In the genomic region with DNA sequence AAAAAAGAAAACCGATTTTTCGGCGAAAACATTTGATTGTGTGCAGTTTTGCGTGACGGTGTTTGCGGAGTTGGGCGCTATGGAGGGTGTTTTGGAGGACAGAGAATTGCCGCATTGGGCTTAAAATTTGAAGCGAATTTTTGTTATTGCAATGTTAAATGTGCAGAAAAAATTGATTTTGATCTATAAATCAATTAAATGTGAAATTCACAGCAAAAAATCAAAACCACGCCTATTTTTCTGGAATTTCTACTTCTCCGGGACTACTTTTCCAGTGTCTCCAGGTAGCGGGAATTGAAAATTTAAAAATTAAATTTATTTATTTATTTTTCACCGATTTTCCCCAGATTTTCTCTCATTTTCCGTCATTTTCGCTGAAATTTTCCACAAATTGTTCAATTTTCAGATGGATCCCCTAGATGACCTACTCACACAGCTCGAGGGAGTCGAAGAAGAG, we compare ENCODE assay signal across 5 worm cellular contexts.
TF ChIP-seq lines count a peak whose summit lies in the region.

TSS of gene mcm-10 (plus strand) at position 407 of the 457 bp plus-strand sequence.

TF ChIP-seq in whole organism, L1 larva, 84 proteins besides CTCF, POLR2A, EP300 and RAD21 (continues in another document):
- TF ChIP-seq mep-1 (tag; optimal IDR thresholded peaks at IDR 0.05; lab: Kevin White, UChicago) (peak; percentile 72), nhr-85 (tag; lab: Kevin White, UChicago) (peak; percentile 95), F16B12.6 (tag; optimal IDR thresholded peaks at IDR 0.05; lab: Kevin White, UChicago) (peak; percentile 93), ceh-82 (tag; optimal IDR thresholded peaks at IDR 0.05; lab: Kevin White, UChicago) (peak; percentile 34 to 43 (median 43)), skn-1 (tag; optimal IDR thresholded peaks at IDR 0.05; lab: Kevin White, UChicago) (no peak), mef-2 (tag; optimal IDR thresholded peaks at IDR 0.05; lab: Kevin White, UChicago) (no peak), isw-1 (GFP tag; IDR thresholded peaks at IDR 0.05; lab: Robert Waterston, UW) (peak; percentile 80), fos-1 (tag; optimal IDR thresholded peaks at IDR 0.05; lab: Kevin White, UChicago) (peak; percentile 52), snu-23 (GFP tag; optimal IDR thresholded peaks at IDR 0.05; lab: Kevin White, UChicago) (peak; percentile 92), dpl-1 (GFP tag; optimal IDR thresholded peaks at IDR 0.05; lab: Kevin White, UChicago) (peak; percentile 87 to 90 (median 90)), nhr-237 (tag; optimal IDR thresholded peaks at IDR 0.05; lab: Kevin White, UChicago) (peak; percentile 65), ceh-90 (tag; optimal IDR thresholded peaks at IDR 0.05; lab: Kevin White, UChicago) (peak; percentile 72), nhr-28 (tag; optimal IDR thresholded peaks at IDR 0.05; lab: Kevin White, UChicago) (no peak), lsy-2 (tag; optimal IDR thresholded peaks at IDR 0.05; lab: Kevin White, UChicago) (peak; percentile 66 to 82), pqm-1 (tag; optimal IDR thresholded peaks at IDR 0.05; lab: Kevin White, UChicago) (no peak), zip-4 (GFP tag; optimal IDR thresholded peaks at IDR 0.05; lab: Kevin White, UChicago) (no peak), C16A3.4 (tag; optimal IDR thresholded peaks at IDR 0.05; lab: Kevin White, UChicago) (peak; percentile 65)

TF ChIP-seq in whole organism, L3 larva, 47 proteins besides CTCF, POLR2A, EP300 and RAD21 (continues in another document):
- TF ChIP-seq daf-12 (tag; optimal IDR thresholded peaks at IDR 0.05; lab: Kevin White, UChicago) (no peak), nhr-43 (tag; optimal IDR thresholded peaks at IDR 0.05; lab: Kevin White, UChicago; ENCODE audit: poor library complexity, severe bottlenecking) (no peak), nhr-23 (tag; optimal IDR thresholded peaks at IDR 0.05; lab: Kevin White, UChicago) (peak; percentile 39), nfya-1 (tag; optimal IDR thresholded peaks at IDR 0.05; lab: Kevin White, UChicago; ENCODE audit: insufficient read depth) (peak; percentile 67), eor-1 (tag; optimal IDR thresholded peaks at IDR 0.05; lab: Kevin White, UChicago) (no peak), jun-1 (tag; optimal IDR thresholded peaks at IDR 0.05; lab: Kevin White, UChicago) (peak; percentile 63), zag-1 (tag; optimal IDR thresholded peaks at IDR 0.05; lab: Kevin White, UChicago) (no peak), nhr-28 (tag; optimal IDR thresholded peaks at IDR 0.05; lab: Kevin White, UChicago) (no peak), nhr-67 (tag; optimal IDR thresholded peaks at IDR 0.05; lab: Kevin White, UChicago) (no peak), fkh-2 (tag; optimal IDR thresholded peaks at IDR 0.05; lab: Kevin White, UChicago) (no peak), ceh-82 (tag; optimal IDR thresholded peaks at IDR 0.05; lab: Kevin White, UChicago) (no peak), ceh-28 (tag; optimal IDR thresholded peaks at IDR 0.05; lab: Kevin White, UChicago) (peak; percentile 35), unc-62 (GFP tag; optimal IDR thresholded peaks at IDR 0.05; lab: Kevin White, UChicago) (no peak), elt-1 (tag; optimal IDR thresholded peaks at IDR 0.05; lab: Kevin White, UChicago) (no peak), tbx-2 (tag; optimal IDR thresholded peaks at IDR 0.05; lab: Kevin White, UChicago) (no peak), nhr-25 (tag; optimal IDR thresholded peaks at IDR 0.05; lab: Kevin White, UChicago) (peak; percentile 46), nhr-12 (tag; optimal IDR thresholded peaks at IDR 0.05; lab: Kevin White, UChicago) (no peak), nhr-77 (tag; optimal IDR thresholded peaks at IDR 0.05; lab: Kevin White, UChicago) (no peak)

TF ChIP-seq in whole organism, early embryonic, 17 proteins besides CTCF, POLR2A, EP300 and RAD21:
- peak; percentile 85 for TF ChIP-seq F13C5.2 (tag; optimal IDR thresholded peaks at IDR 0.05; lab: Kevin White, UChicago)
- no peak for TF ChIP-seq tbx-11 (GFP tag; IDR thresholded peaks at IDR 0.05; lab: Robert Waterston, UW)
- TF ChIP-seq ets-7 (tag; optimal IDR thresholded peaks at IDR 0.05; lab: Kevin White, UChicago) = peak; percentile 64
- peak; percentile 59 for TF ChIP-seq pes-1 (GFP tag; IDR thresholded peaks at IDR 0.05; lab: Robert Waterston, UW)
- no peak for TF ChIP-seq aly-1 (tag; optimal IDR thresholded peaks at IDR 0.05; lab: Kevin White, UChicago)
- TF ChIP-seq scrt-1 (GFP tag; IDR thresholded peaks at IDR 0.05; lab: Robert Waterston, UW) = no peak
- TF ChIP-seq ceh-36 (tag; optimal IDR thresholded peaks at IDR 0.05; lab: Kevin White, UChicago) = no peak
- TF ChIP-seq ama-1 (optimal IDR thresholded peaks at IDR 0.05; lab: Kevin White, UChicago) = no peak
- TF ChIP-seq sea-1 (GFP tag; conservative IDR thresholded peaks at IDR 0.05; lab: Robert Waterston, UW) = no peak
- TF ChIP-seq hmbx-1 (tag; optimal IDR thresholded peaks at IDR 0.05; lab: Kevin White, UChicago) = no peak
- TF ChIP-seq hmg-4 (GFP tag; optimal IDR thresholded peaks at IDR 0.05; lab: Kevin White, UChicago) = no peak
- TF ChIP-seq tbx-37 (GFP tag; conservative IDR thresholded peaks at IDR 0.05; lab: Robert Waterston, UW) = peak; percentile 50; the same call in 1 of the 2 replicates
- TF ChIP-seq hnd-1 (tag; optimal IDR thresholded peaks at IDR 0.05; lab: Kevin White, UChicago) = peak; percentile 15
- peak; percentile 35 for TF ChIP-seq tra-4 (tag; optimal IDR thresholded peaks at IDR 0.05; lab: Kevin White, UChicago)
- TF ChIP-seq ceh-13 (GFP tag; optimal IDR thresholded peaks at IDR 0.05; lab: Kevin White, UChicago) = peak; percentile 37
- TF ChIP-seq flt-1 (GFP tag; IDR thresholded peaks at IDR 0.05; lab: Robert Waterston, UW) = peak; percentile 36; the same call in 1 of the 2 replicates
- TF ChIP-seq B0310.2 (tag; optimal IDR thresholded peaks at IDR 0.05; lab: Kevin White, UChicago) = peak; percentile 37
TF ChIP-seq in whole organism, early embryonic: peak in this region for 9.

TF ChIP-seq in whole organism, midembryonic, 9 proteins besides CTCF, POLR2A, EP300 and RAD21:
- TF ChIP-seq ztf-29 (GFP tag; IDR thresholded peaks at IDR 0.05; lab: Robert Waterston, UW) = peak; percentile 40; the same call in 1 of the 2 replicates
- TF ChIP-seq T22C8.4 (GFP tag; IDR thresholded peaks at IDR 0.05; lab: Robert Waterston, UW) = no peak; the same call in 1 of the 2 replicates
- TF ChIP-seq ref-1 (GFP tag; conservative IDR thresholded peaks at IDR 0.05; lab: Robert Waterston, UW) = no peak
- TF ChIP-seq klf-2 (GFP tag; conservative IDR thresholded peaks at IDR 0.05; lab: Robert Waterston, UW) = peak; percentile 68; the same call in 1 of the 2 replicates
- peak; percentile 76; the same call in 1 of the 2 replicates for TF ChIP-seq ztf-23 (GFP tag; IDR thresholded peaks at IDR 0.05; lab: Robert Waterston, UW)
- TF ChIP-seq med-1 (GFP tag; optimal IDR thresholded peaks at IDR 0.05; lab: Kevin White, UChicago; ENCODE audit: insufficient read depth) = no peak
- TF ChIP-seq cog-1 (tag; optimal IDR thresholded peaks at IDR 0.05; lab: Kevin White, UChicago) = peak; percentile 85
- peak; percentile 31; the same call in 1 of the 2 replicates for TF ChIP-seq flt-1 (GFP tag; IDR thresholded peaks at IDR 0.05; lab: Robert Waterston, UW)
- TF ChIP-seq tab-1 (GFP tag; IDR thresholded peaks at IDR 0.05; lab: Robert Waterston, UW) = no peak

TF ChIP-seq in whole organism, young adult, 124 proteins besides CTCF, POLR2A, EP300 and RAD21 (continues in another document):
- TF ChIP-seq F22D6.2 (tag; optimal IDR thresholded peaks at IDR 0.05; lab: Kevin White, UChicago) = no peak
- no peak for TF ChIP-seq aptf-3 (GFP tag; IDR thresholded peaks at IDR 0.05; lab: Robert Waterston, UW)
- no peak for TF ChIP-seq ets-4 (GFP tag; optimal IDR thresholded peaks at IDR 0.05; lab: Kevin White, UChicago)
- TF ChIP-seq pha-4 (tag; optimal IDR thresholded peaks at IDR 0.05; lab: Kevin White, UChicago) = no peak
- peak; percentile 14 for TF ChIP-seq nhr-80 (tag; optimal IDR thresholded peaks at IDR 0.05; lab: Kevin White, UChicago)
- TF ChIP-seq F55B11.4 (tag; optimal IDR thresholded peaks at IDR 0.05; lab: Kevin White, UChicago; ENCODE audit: borderline replicate concordance, insufficient read depth) = no peak
- TF ChIP-seq madf-3 (GFP tag; IDR thresholded peaks at IDR 0.05; lab: Robert Waterston, UW) = no peak
- TF ChIP-seq hlh-12 (tag; optimal IDR thresholded peaks at IDR 0.05; lab: Kevin White, UChicago) = no peak
- TF ChIP-seq xnd-1 (tag; optimal IDR thresholded peaks at IDR 0.05; lab: Kevin White, UChicago) = no peak
- TF ChIP-seq snpc-1.1 (tag; optimal IDR thresholded peaks at IDR 0.05; lab: Kevin White, UChicago; ENCODE audit: insufficient read depth) = no peak
- TF ChIP-seq ccch-3 (GFP tag; optimal IDR thresholded peaks at IDR 0.05; lab: Kevin White, UChicago) = peak; percentile 63
- TF ChIP-seq lin-54 (GFP tag; optimal IDR thresholded peaks at IDR 0.05; lab: Kevin White, UChicago) = peak; percentile 72
- TF ChIP-seq mes-4 (tag; optimal IDR thresholded peaks at IDR 0.05; lab: Kevin White, UChicago) = no peak
- no peak for TF ChIP-seq chd-7 (tag; optimal IDR thresholded peaks at IDR 0.05; lab: Kevin White, UChicago)
- peak; percentile 8; the same call in 1 of the 2 replicates for TF ChIP-seq C17E4.6 (GFP tag; IDR thresholded peaks at IDR 0.05; lab: Robert Waterston, UW)
- no peak for TF ChIP-seq fkh-3 (tag; optimal IDR thresholded peaks at IDR 0.05; lab: Kevin White, UChicago)
- no peak for TF ChIP-seq nhr-120 (GFP tag; IDR thresholded peaks at IDR 0.05; lab: Robert Waterston, UW)
- TF ChIP-seq F57C9.4 (tag; optimal IDR thresholded peaks at IDR 0.05; lab: Kevin White, UChicago) = no peak
- no peak for TF ChIP-seq hlh-26 (GFP tag; conservative IDR thresholded peaks at IDR 0.05; lab: Robert Waterston, UW)
- TF ChIP-seq somi-1 (GFP tag; optimal IDR thresholded peaks at IDR 0.05; lab: Kevin White, UChicago) = no peak
- no peak for TF ChIP-seq egl-44 (GFP tag; IDR thresholded peaks at IDR 0.05; lab: Robert Waterston, UW)
- no peak for TF ChIP-seq ama-1 (optimal IDR thresholded peaks at IDR 0.05; lab: Kevin White, UChicago)
- no peak for TF ChIP-seq ama-1 (GFP tag; optimal IDR thresholded peaks at IDR 0.05; lab: Kevin White, UChicago)
- TF ChIP-seq ceh-58 (GFP tag; IDR thresholded peaks at IDR 0.05; lab: Robert Waterston, UW) = no peak
- TF ChIP-seq mxl-1 (tag; optimal IDR thresholded peaks at IDR 0.05; lab: Kevin White, UChicago) = no peak
- TF ChIP-seq rpc-1 (optimal IDR thresholded peaks at IDR 0.05; lab: Kevin White, UChicago) = no peak
- no peak for TF ChIP-seq rpc-1 (tag; optimal IDR thresholded peaks at IDR 0.05; lab: Kevin White, UChicago)
- TF ChIP-seq zfh-2 (GFP tag; conservative IDR thresholded peaks at IDR 0.05; lab: Robert Waterston, UW) = no peak
- TF ChIP-seq sptf-2 (GFP tag; optimal IDR thresholded peaks at IDR 0.05; lab: Kevin White, UChicago) = no peak
- no peak for TF ChIP-seq akir-1 (GFP tag; optimal IDR thresholded peaks at IDR 0.05; lab: Kevin White, UChicago)
- no peak for TF ChIP-seq ztf-6 (GFP tag; IDR thresholded peaks at IDR 0.05; lab: Robert Waterston, UW)
- peak; percentile 87 for TF ChIP-seq B0336.3 (GFP tag; IDR thresholded peaks at IDR 0.05; lab: Robert Waterston, UW)
- peak; percentile 59 for TF ChIP-seq D2030.7 (GFP tag; IDR thresholded peaks at IDR 0.05; lab: Robert Waterston, UW)

Comparison
In these comparisons a context has a peak if more than half of its experiments do, and no peak if none do; other contexts are left out.
1. Of the 8 proteins assayed by ChIP-seq in both whole organism, young adult and whole organism, L1 larva: peak only in whole organism, young adult: none; only in whole organism, L1 larva: nhr-90; in both: dpl-1, efl-1 and unc-130; in neither: 2; mixed calls (peak in some experiments, not most) for 2.